Fruit fly (Drosophila melanogaster): Measurements from ENCODE around the gene Klc.

Klc gene

DNA sequence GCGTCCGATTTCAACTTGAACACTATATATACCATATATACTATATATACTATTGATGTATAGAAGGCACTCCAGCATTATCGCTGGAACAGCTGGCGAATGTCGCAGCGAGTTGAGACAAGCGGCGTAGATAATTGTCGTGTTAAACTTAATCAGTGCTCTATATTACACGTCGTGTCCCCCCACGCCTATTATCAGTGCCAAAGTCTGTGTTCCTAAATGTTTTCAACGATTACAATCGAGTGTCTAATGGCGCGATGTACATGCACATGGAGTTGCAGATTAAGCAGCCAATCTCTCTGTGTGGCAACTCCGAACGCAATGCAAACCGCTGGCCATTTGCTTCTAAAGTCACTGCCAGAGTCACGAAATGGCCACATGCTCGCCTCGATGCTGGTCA lies 45.5 kb downstream of the Klc start (continued):
- no peak for TF ChIP-seq CG32767 (GFP tag; IDR thresholded peaks at IDR 0.05)
- no peak for TF ChIP-seq Hand (GFP tag; optimal IDR thresholded peaks at IDR 0.05)
- no peak for TF ChIP-seq so (GFP tag; IDR thresholded peaks at IDR 0.05)
- TF ChIP-seq Drgx (GFP tag; IDR thresholded peaks at IDR 0.05) = no peak
- TF ChIP-seq mam (GFP tag; optimal IDR thresholded peaks at IDR 0.05) = no peak
- TF ChIP-seq CG8944 (GFP tag; optimal IDR thresholded peaks at IDR 0.05) = no peak
- no peak for TF ChIP-seq HmgZ (tag; optimal IDR thresholded peaks at IDR 0.05)
- no peak for TF ChIP-seq rib (GFP tag; IDR thresholded peaks at IDR 0.05)
- no peak for TF ChIP-seq ssp (GFP tag; IDR thresholded peaks at IDR 0.05)
- TF ChIP-seq Scr (GFP tag; IDR thresholded peaks at IDR 0.05; ENCODE audit: partially characterized antibody) = no peak
- TF ChIP-seq mirr (GFP tag; optimal IDR thresholded peaks at IDR 0.05) = peak; percentile 87
- TF ChIP-seq oc (tag; optimal IDR thresholded peaks at IDR 0.05) = no peak
- no peak for TF ChIP-seq CG15073 (GFP tag; optimal IDR thresholded peaks at IDR 0.05)
- TF ChIP-seq Jarid2 (GFP tag; optimal IDR thresholded peaks at IDR 0.05) = no peak
- TF ChIP-seq CG42726 (GFP tag; IDR thresholded peaks at IDR 0.05; ENCODE audit: partially characterized antibody) = no peak
- TF ChIP-seq zfh2 (GFP tag; optimal IDR thresholded peaks at IDR 0.05) = no peak
- TF ChIP-seq D (optimal IDR thresholded peaks at IDR 0.05) = no peak
- no peak for TF ChIP-seq D (GFP tag; optimal IDR thresholded peaks at IDR 0.05)
- no peak for TF ChIP-seq CG1233 (GFP tag; optimal IDR thresholded peaks at IDR 0.05)
- no peak for TF ChIP-seq danr (GFP tag; IDR thresholded peaks at IDR 0.05)
- no peak for TF ChIP-seq nom (GFP tag; optimal IDR thresholded peaks at IDR 0.05)
- TF ChIP-seq eve (GFP tag; optimal IDR thresholded peaks at IDR 0.05) = no peak
- TF ChIP-seq hkb (optimal IDR thresholded peaks at IDR 0.05) = no peak
- TF ChIP-seq hkb (GFP tag; IDR thresholded peaks at IDR 0.05) = no peak
- TF ChIP-seq chn (GFP tag; optimal IDR thresholded peaks at IDR 0.05) = no peak
- TF ChIP-seq CG9215 (GFP tag; IDR thresholded peaks at IDR 0.05) = no peak

- TF ChIP-seq tgo (GFP tag; IDR thresholded peaks at IDR 0.05) (no peak), Hey (tag; optimal IDR thresholded peaks at IDR 0.05) (no peak), CG6689 (GFP tag; IDR thresholded peaks at IDR 0.05) (peak; percentile 10; the same call in 1 of the 2 replicates), dysf (GFP tag; IDR thresholded peaks at IDR 0.05) (no peak), CG10366 (GFP tag; IDR thresholded peaks at IDR 0.05) (no peak), H2.0 (GFP tag; IDR thresholded peaks at IDR 0.05) (no peak), CG8089 (GFP tag; optimal IDR thresholded peaks at IDR 0.05) (no peak), Nf-YB (GFP tag; optimal IDR thresholded peaks at IDR 0.05) (no peak), CG11504 (tag; optimal IDR thresholded peaks at IDR 0.05) (no peak), eyg (GFP tag; optimal IDR thresholded peaks at IDR 0.05) (no peak), CG6175 (GFP tag; IDR thresholded peaks at IDR 0.05) (no peak), ATbp (GFP tag; optimal IDR thresholded peaks at IDR 0.05) (no peak), CG4424 (GFP tag; optimal IDR thresholded peaks at IDR 0.05) (peak; percentile 32), org-1 (GFP tag; optimal IDR thresholded peaks at IDR 0.05) (no peak), nom (GFP tag; optimal IDR thresholded peaks at IDR 0.05) (peak; percentile 1), CG12744 (GFP tag; optimal IDR thresholded peaks at IDR 0.05) (no peak), Aef1 (GFP tag; IDR thresholded peaks at IDR 0.05) (no peak), Lim3 (GFP tag; IDR thresholded peaks at IDR 0.05) (no peak), scrt (GFP tag; optimal IDR thresholded peaks at IDR 0.05) (no peak), phol (tag; optimal IDR thresholded peaks at IDR 0.05) (peak; percentile 40), CG17359 (tag; optimal IDR thresholded peaks at IDR 0.05) (no peak), CG7963 (GFP tag; IDR thresholded peaks at IDR 0.05; ENCODE audit: partially characterized antibody) (no peak), CG8765 (GFP tag; IDR thresholded peaks at IDR 0.05) (no peak), CG10959 (GFP tag; IDR thresholded peaks at IDR 0.05) (no peak), jigr1 (GFP tag; IDR thresholded peaks at IDR 0.05) (no peak), H15 (GFP tag; IDR thresholded peaks at IDR 0.05) (no peak), CG10267 (tag; optimal IDR thresholded peaks at IDR 0.05) (peak; percentile 36), CG2678 (tag; optimal IDR thresholded peaks at IDR 0.05) (no peak)
Observed at dm6 chr3L:12703451-12704020, 46.3 kb downstream of the Klc start.
